Worm (Caenorhabditis elegans): ENCODE measurements around the gene C13A2.4.

- TF ChIP-seq tbx-37 (GFP tag; conservative IDR thresholded peaks at IDR 0.05) = no peak
- TF ChIP-seq flt-1 (GFP tag; IDR thresholded peaks at IDR 0.05) = no peak
- TF ChIP-seq ama-1 (optimal IDR thresholded peaks at IDR 0.05) = no peak
- no peak for TF ChIP-seq tra-4 (tag; optimal IDR thresholded peaks at IDR 0.05)
- no peak for TF ChIP-seq F13C5.2 (tag; optimal IDR thresholded peaks at IDR 0.05)
- no peak for TF ChIP-seq hmbx-1 (tag; optimal IDR thresholded peaks at IDR 0.05)
- TF ChIP-seq ceh-13 (GFP tag; optimal IDR thresholded peaks at IDR 0.05) = no peak
- TF ChIP-seq sea-1 (GFP tag; conservative IDR thresholded peaks at IDR 0.05) = no peak
- no peak for TF ChIP-seq scrt-1 (GFP tag; IDR thresholded peaks at IDR 0.05)
- TF ChIP-seq hnd-1 (tag; optimal IDR thresholded peaks at IDR 0.05) = no peak
- TF ChIP-seq aly-1 (tag; optimal IDR thresholded peaks at IDR 0.05) = no peak
- TF ChIP-seq pes-1 (GFP tag; IDR thresholded peaks at IDR 0.05) = no peak
- TF ChIP-seq hmg-4 (GFP tag; optimal IDR thresholded peaks at IDR 0.05) = no peak
Measured at ce11 chrV:7295270-7295669, 16.1 kb downstream of the C13A2.4 start, which contains the start of gene F07G11.4.

Data from whole organism, early embryonic.